Fruit fly (Drosophila melanogaster) whole organism, embryonic: ENCODE data around the gene CG9837.

Experiments used
- BEAF-32 ChIP-seq: fragments of 200-800 bp; sonication (Bioruptor generic); optimal IDR thresholded peaks from 3 replicates; lab custom pipeline; 2017; ENCODE audit warnings: missing biosample characterization, missing genetic modification characterization, mild to moderate bottlenecking, moderate library complexity, missing genetic modification reagents
- CG10565 ChIP-seq: fragments of 200-800 bp; sonication (Bioruptor generic); optimal IDR thresholded peaks from 3 replicates; lab custom pipeline; 2016; ENCODE audit warnings: missing biosample characterization, mild to moderate bottlenecking, missing genetic modification characterization
- CG10979 ChIP-seq: fragments of 200-800 bp; sonication (Bioruptor generic); optimal IDR thresholded peaks from 2 replicates; lab custom pipeline; 2018; ENCODE audit warnings: missing biosample characterization, mild to moderate bottlenecking, missing genetic modification characterization, moderate library complexity
- CG1233 ChIP-seq: fragments of 200-800 bp; sonication (Bioruptor generic); optimal IDR thresholded peaks from 4 replicates; lab custom pipeline; 2018; ENCODE audit warnings: missing biosample characterization, mild to moderate bottlenecking, missing genetic modification characterization
- CG14441 ChIP-seq: fragments of 200-800 bp; sonication (Bioruptor generic); IDR thresholded peaks from 2 replicates; pipeline ENCODE4 v1.3.6; 2022; ENCODE audit warnings: missing biosample characterization, missing genetic modification characterization
- CG1603 ChIP-seq: fragments of 200-800 bp; sonication (Bioruptor generic); optimal IDR thresholded peaks from 2 replicates; lab custom pipeline; 2019; ENCODE audit warnings: missing biosample characterization, mild to moderate bottlenecking, missing genetic modification characterization, moderate library complexity
- CG16779 ChIP-seq: fragments of 200-800 bp; sonication (Bioruptor generic); IDR thresholded peaks from 2 replicates; pipeline ENCODE4 v1.3.6; 2022; ENCODE audit warnings: missing biosample characterization, missing genetic modification characterization
- CG2116 ChIP-seq: fragments of 200-800 bp; sonication (Bioruptor generic); optimal IDR thresholded peaks from 3 replicates; lab custom pipeline; 2018; ENCODE audit warnings: missing biosample characterization, mild to moderate bottlenecking, missing genetic modification characterization
- CG31224 ChIP-seq: fragments of 200-800 bp; sonication (Bioruptor generic); IDR thresholded peaks from 2 replicates; pipeline ENCODE4 v1.3.6; 2022; ENCODE audit warnings: missing biosample characterization, missing genetic modification characterization
- CG31388 ChIP-seq: fragments of 200-800 bp; sonication (Bioruptor generic); optimal IDR thresholded peaks from 2 replicates; lab custom pipeline; 2016; ENCODE audit warnings: missing biosample characterization, missing genetic modification characterization
- CG32532 ChIP-seq: fragments of 200-800 bp; sonication (Bioruptor generic); IDR thresholded peaks from 2 replicates; pipeline ENCODE4 v1.3.6; 2022; ENCODE audit warnings: missing biosample characterization, missing genetic modification characterization
- CG4424 ChIP-seq: fragments of 200-800 bp; sonication (Bioruptor generic); optimal IDR thresholded peaks from 3 replicates; lab custom pipeline; 2016; ENCODE audit warnings: missing biosample characterization, missing genetic modification characterization
- CG6791 ChIP-seq: fragments of 200-800 bp; sonication (Bioruptor generic); IDR thresholded peaks from 3 replicates; pipeline ENCODE4 v1.3.6; 2022; ENCODE audit warnings: missing biosample characterization, missing genetic modification characterization; ENCODE audit not compliant: partially characterized antibody
- Dll ChIP-seq: fragments of 200-800 bp; sonication (Bioruptor generic); IDR thresholded peaks from 4 replicates; pipeline ENCODE4 v1.3.6; 2022; ENCODE audit warnings: missing biosample characterization, missing genetic modification characterization; ENCODE audit not compliant: partially characterized antibody
- Doc2 ChIP-seq: fragments of 200-800 bp; sonication (Bioruptor generic); IDR thresholded peaks from 2 replicates; pipeline ENCODE4 v1.3.6; 2022; ENCODE audit warnings: missing biosample characterization, missing genetic modification characterization
- Eip74EF ChIP-seq, 2 experiments: fragments of 200-800 bp in 1 of 2; fragments of >200 bp in 1 of 2; sonication (Bioruptor generic) in 1 of 2; optimal IDR thresholded peaks; 2 replicates each; lab custom pipeline; 2017 to 2019; ENCODE audit warnings: missing biosample characterization in 2 of 2, missing genetic modification characterization in 2 of 2, mild to moderate bottlenecking in 1 of 2, moderate library complexity in 1 of 2
- Gug ChIP-seq: fragments of 200-800 bp; sonication (Bioruptor generic); IDR thresholded peaks from 4 replicates; pipeline ENCODE4 v1.3.6; 2022; ENCODE audit warnings: missing biosample characterization, missing genetic modification characterization
- HLHmδ ChIP-seq: fragments of 200-800 bp; sonication (Bioruptor generic); optimal IDR thresholded peaks from 2 replicates; lab custom pipeline; 2018; ENCODE audit warnings: missing biosample characterization, mild to moderate bottlenecking, missing genetic modification characterization, moderate library complexity
- Hr78 ChIP-seq, 2 experiments: fragments of 200-800 bp in 1 of 2; fragments of >200 bp in 1 of 2; sonication (Bioruptor generic) in 1 of 2; optimal IDR thresholded peaks; 2 replicates each; lab custom pipeline; 2017 to 2019; ENCODE audit warnings: missing biosample characterization in 2 of 2, missing genetic modification characterization in 2 of 2, mild to moderate bottlenecking in 1 of 2, moderate library complexity in 1 of 2
- Lhr ChIP-seq: fragments of 200-800 bp; sonication (Bioruptor generic); optimal IDR thresholded peaks from 3 replicates; lab custom pipeline; 2017; ENCODE audit warnings: mild to moderate bottlenecking, missing biosample characterization, missing genetic modification reagents, missing genetic modification characterization
- MTF-1 ChIP-seq: fragments of 200-800 bp; sonication (Bioruptor generic); optimal IDR thresholded peaks from 2 replicates; lab custom pipeline; 2018; ENCODE audit warnings: missing biosample characterization, mild to moderate bottlenecking, missing genetic modification characterization, borderline replicate concordance
- Med ChIP-seq: fragments of 200-800 bp; sonication (Bioruptor generic); peaks from one replicate; lab custom pipeline; 2016; ENCODE audit warnings: missing biosample characterization, missing genetic modification characterization, mild to moderate bottlenecking, inconsistent platforms, moderate library complexity
- Neu2 ChIP-seq: fragments of 200-800 bp; sonication (Bioruptor generic); optimal IDR thresholded peaks from 3 replicates; lab custom pipeline; 2016; ENCODE audit warnings: missing biosample characterization, missing genetic modification characterization, borderline replicate concordance
- Scr ChIP-seq: fragments of 200-800 bp; sonication (Bioruptor generic); IDR thresholded peaks from 2 replicates; pipeline ENCODE4 v1.3.6; 2022; ENCODE audit warnings: missing biosample characterization, missing genetic modification characterization; ENCODE audit not compliant: partially characterized antibody
- Sox100B ChIP-seq: fragments of 200-800 bp; sonication (Bioruptor generic); optimal IDR thresholded peaks from 3 replicates; lab custom pipeline; 2018; ENCODE audit warnings: missing biosample characterization, mild to moderate bottlenecking, missing genetic modification characterization
- Stat92E ChIP-seq, 3 experiments: fragments of >200 bp in 2 of 3; fragments of 200-800 bp in 1 of 3; sonication (Bioruptor generic) in 1 of 3; optimal IDR thresholded peaks; 2 replicates each; lab custom pipeline; 2017 to 2019; ENCODE audit warnings: missing biosample characterization in 3 of 3, missing genetic modification characterization in 3 of 3, mild to moderate bottlenecking in 1 of 3, moderate library complexity in 1 of 3
- TFAM ChIP-seq: fragments of 200-800 bp; sonication (Bioruptor generic); optimal IDR thresholded peaks from 2 replicates; lab custom pipeline; 2017; ENCODE audit warnings: missing biosample characterization, missing genetic modification characterization, inconsistent platforms
- ash1 ChIP-seq: fragments of 200-800 bp; sonication (Bioruptor generic); optimal IDR thresholded peaks from 2 replicates; lab custom pipeline; 2018; ENCODE audit warnings: missing biosample characterization, mild to moderate bottlenecking, missing genetic modification characterization
- cad ChIP-seq: fragments of >200 bp; optimal IDR thresholded peaks from 2 replicates; lab custom pipeline; 2017; ENCODE audit warnings: missing biosample characterization, missing genetic modification characterization
- chinmo ChIP-seq: fragments of 200-800 bp; sonication (Bioruptor generic); IDR thresholded peaks from 4 replicates; pipeline ENCODE4 v1.3.6; 2022; ENCODE audit warnings: missing biosample characterization, missing genetic modification characterization; ENCODE audit not compliant: partially characterized antibody
- chm ChIP-seq: fragments of 200-800 bp; sonication (Bioruptor generic); IDR thresholded peaks from 2 replicates; pipeline ENCODE4 v1.3.6; 2022; ENCODE audit warnings: missing biosample characterization, missing genetic modification characterization
- ems ChIP-seq: fragments of 200-800 bp; sonication (Bioruptor generic); optimal IDR thresholded peaks from 3 replicates; lab custom pipeline; 2016; ENCODE audit warnings: missing biosample characterization, missing genetic modification characterization
- gsb ChIP-seq: fragments of 200-800 bp; sonication (Bioruptor generic); IDR thresholded peaks from 2 replicates; pipeline ENCODE4 v1.3.6; 2022; ENCODE audit warnings: missing biosample characterization, missing genetic modification characterization
- oc ChIP-seq: fragments of 200-800 bp; sonication (Bioruptor generic); optimal IDR thresholded peaks from 2 replicates; lab custom pipeline; 2018; ENCODE audit warnings: missing biosample characterization, mild to moderate bottlenecking, missing genetic modification characterization, moderate library complexity
- prd ChIP-seq, 3 experiments: fragments of >200 bp in 2 of 3; fragments of 200-800 bp in 1 of 3; sonication (Bioruptor generic) in 1 of 3; optimal IDR thresholded peaks in 2 of 3; IDR thresholded peaks in 1 of 3; 2 replicates in 2 of 3; 3 replicates in 1 of 3; pipeline versions ENCODE4 v1.3.6 to Lab custom; 2017 to 2022; ENCODE audit warnings: missing biosample characterization in 1 of 3, missing genetic modification characterization in 1 of 3
- rib ChIP-seq: fragments of 200-800 bp; sonication (Bioruptor generic); IDR thresholded peaks from 2 replicates; pipeline ENCODE4 v1.3.6; 2022; ENCODE audit warnings: missing biosample characterization, missing genetic modification characterization
- row ChIP-seq: fragments of 200-800 bp; sonication (Bioruptor generic); IDR thresholded peaks from 3 replicates; pipeline ENCODE4 v1.3.6; 2022; ENCODE audit warnings: missing biosample characterization, missing genetic modification characterization
- salm ChIP-seq: fragments of 200-800 bp; sonication (Bioruptor generic); optimal IDR thresholded peaks from 2 replicates; lab custom pipeline; 2018; ENCODE audit warnings: missing biosample characterization, mild to moderate bottlenecking, missing genetic modification characterization
- sens ChIP-seq: fragments of 200-800 bp; sonication (Bioruptor generic); peaks from one replicate; lab custom pipeline; 2016; ENCODE audit warnings: missing biosample characterization, missing genetic modification characterization
- slp2 ChIP-seq: fragments of 200-800 bp; sonication (Bioruptor generic); optimal IDR thresholded peaks from 2 replicates; lab custom pipeline; 2016; ENCODE audit warnings: missing biosample characterization, missing genetic modification characterization
- twi ChIP-seq: fragments of 200-800 bp; optimal IDR thresholded peaks from 2 replicates; lab custom pipeline; 2019; ENCODE audit warnings: missing biosample characterization, mild to moderate bottlenecking, missing genetic modification characterization, moderate library complexity
- unpg ChIP-seq: fragments of 200-800 bp; sonication (Bioruptor generic); optimal IDR thresholded peaks from 3 replicates; lab custom pipeline; 2018; ENCODE audit warnings: missing biosample characterization, mild to moderate bottlenecking, missing genetic modification characterization, moderate library complexity
- vvl ChIP-seq: fragments of 200-800 bp; sonication (Bioruptor generic); IDR thresholded peaks from 2 replicates; pipeline ENCODE4 v1.3.6; 2022; ENCODE audit warnings: missing biosample characterization, missing genetic modification characterization

CG9837 gene

DNA sequence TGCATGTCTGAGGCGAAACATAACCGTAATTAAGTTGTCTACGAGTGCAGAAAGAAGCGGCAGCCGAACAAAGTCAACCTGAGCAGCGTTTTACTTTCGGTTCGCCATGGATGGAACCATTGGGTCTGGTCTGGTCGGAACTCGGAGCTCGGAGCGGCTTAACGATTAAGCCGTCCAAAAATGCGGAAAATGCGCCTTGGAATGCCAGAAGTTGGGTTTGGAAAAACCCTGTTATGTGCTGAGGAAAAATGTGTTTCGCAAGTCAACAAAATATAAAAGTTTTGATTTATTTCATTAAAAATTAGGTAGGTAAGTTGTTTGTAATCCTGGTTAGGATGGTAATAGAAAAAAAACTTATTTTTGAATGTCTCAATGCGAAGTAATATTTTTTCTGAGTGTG, 28.2 kb upstream of the CG9837 start (continued):
- no peak for TF ChIP-seq Neu2
- TF ChIP-seq vvl = 0 out of 2 replicates have a peak, but pooled peaks have one; percentile 15
- TF ChIP-seq sens = peak; percentile 81
- no peak for TF ChIP-seq prd (optimal IDR thresholded peaks at IDR 0.05; lab: Kevin White, UChicago)
- TF ChIP-seq prd (GFP tag; IDR thresholded peaks at IDR 0.05; lab: Robert Waterston, UW) = 0 out of 3 replicates have a peak, but pooled peaks have one; percentile 20
- TF ChIP-seq TFAM (GFP tag; lab: Kevin White, UChicago) = no peak
- peak; percentile 35 for TF ChIP-seq oc (tag; lab: Kevin White, UChicago)
- TF ChIP-seq CG10565 (GFP tag; lab: Kevin White, UChicago) = no peak
- no peak for TF ChIP-seq Sox100B (GFP tag; lab: Kevin White, UChicago)
- peak; percentile 24 for TF ChIP-seq CG10979 (tag; lab: Kevin White, UChicago)
- TF ChIP-seq Med (GFP tag; lab: Kevin White, UChicago) = peak; percentile 53
- TF ChIP-seq chinmo (GFP tag; lab: Robert Waterston, UW) = no peak
- no peak for TF ChIP-seq slp2 (GFP tag; lab: Kevin White, UChicago)
- no peak for TF ChIP-seq MTF-1 (GFP tag; lab: Kevin White, UChicago)
- TF ChIP-seq, all 482 proteins: peak for 10

DNA sequence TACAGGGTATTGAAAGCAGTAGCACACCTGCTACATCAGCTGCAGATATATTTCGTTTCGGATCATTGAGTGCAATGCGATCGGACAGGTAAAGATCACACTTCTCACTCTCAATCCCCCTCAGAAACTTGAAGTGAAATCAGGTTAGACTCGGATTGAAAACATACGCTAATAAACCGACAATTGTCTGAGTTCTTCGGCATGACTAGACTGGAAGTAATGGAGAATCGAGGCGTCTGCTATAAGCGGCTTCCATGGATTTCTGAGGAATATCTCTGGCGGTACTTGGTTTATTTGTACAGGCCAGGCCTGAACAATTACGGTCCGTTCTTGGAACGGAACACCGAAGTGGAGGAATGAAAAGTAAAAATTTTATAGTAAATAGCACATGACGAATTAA, 27.7 kb upstream of the CG9837 start:
- peak; percentile 61 for TF ChIP-seq CG1233 (GFP tag; lab: Kevin White, UChicago)
- TF ChIP-seq Dll (GFP tag; lab: Robert Waterston, UW) = 0 out of 4 replicates have a peak, but pooled peaks have one; percentile 25
- no peak for TF ChIP-seq CG6791 (GFP tag; lab: Robert Waterston, UW)
- no peak for TF ChIP-seq slp2 (GFP tag; lab: Kevin White, UChicago)
- no peak for TF ChIP-seq ems
- TF ChIP-seq CG32532 (GFP tag; lab: Robert Waterston, UW) = no peak
- no peak for TF ChIP-seq rib (GFP tag; lab: Robert Waterston, UW)
- no peak for TF ChIP-seq Doc2 (GFP tag; lab: Robert Waterston, UW)
- TF ChIP-seq gsb (GFP tag; lab: Robert Waterston, UW) = no peak
- TF ChIP-seq Hr78 (GFP tag; optimal IDR thresholded peaks at IDR 0.05; lab: Kevin White, UChicago) = no peak
- peak in 1 of 3 experiments; percentile 59 for TF ChIP-seq Stat92E (GFP tag; optimal IDR thresholded peaks at IDR 0.05; lab: Kevin White, UChicago)
- TF ChIP-seq CG4424 (GFP tag; lab: Kevin White, UChicago) = no peak
- TF ChIP-seq cad (GFP tag; lab: Kevin White, UChicago) = peak; percentile 10
- no peak for TF ChIP-seq Gug (GFP tag; lab: Robert Waterston, UW)
- TF ChIP-seq chm = no peak
- no peak for TF ChIP-seq ash1
- TF ChIP-seq row (GFP tag; lab: Robert Waterston, UW) = 0 out of 3 replicates have a peak, but pooled peaks have one; percentile 22
- TF ChIP-seq Lhr = no peak
- TF ChIP-seq CG2116 = no peak
- TF ChIP-seq Eip74EF (GFP tag; optimal IDR thresholded peaks at IDR 0.05; lab: Kevin White, UChicago) = no peak
- TF ChIP-seq Scr (GFP tag; lab: Robert Waterston, UW) = no peak
- no peak for TF ChIP-seq BEAF-32 (GFP tag; lab: Kevin White, UChicago)
- TF ChIP-seq twi (tag; lab: Kevin White, UChicago) = no peak
- TF ChIP-seq CG31388 = no peak
- no peak for TF ChIP-seq CG14441 (GFP tag; lab: Robert Waterston, UW)
- TF ChIP-seq CG1603 (tag; lab: Kevin White, UChicago) = no peak
- TF ChIP-seq CG31224 (GFP tag; lab: Robert Waterston, UW) = no peak
- no peak for TF ChIP-seq salm (tag; lab: Kevin White, UChicago)
- no peak for TF ChIP-seq HLHmδ
- no peak for TF ChIP-seq CG16779
- no peak for TF ChIP-seq unpg (GFP tag; lab: Kevin White, UChicago)
